Worm (Caenorhabditis elegans): Measurements from ENCODE around the gene asna-1.

DNA sequence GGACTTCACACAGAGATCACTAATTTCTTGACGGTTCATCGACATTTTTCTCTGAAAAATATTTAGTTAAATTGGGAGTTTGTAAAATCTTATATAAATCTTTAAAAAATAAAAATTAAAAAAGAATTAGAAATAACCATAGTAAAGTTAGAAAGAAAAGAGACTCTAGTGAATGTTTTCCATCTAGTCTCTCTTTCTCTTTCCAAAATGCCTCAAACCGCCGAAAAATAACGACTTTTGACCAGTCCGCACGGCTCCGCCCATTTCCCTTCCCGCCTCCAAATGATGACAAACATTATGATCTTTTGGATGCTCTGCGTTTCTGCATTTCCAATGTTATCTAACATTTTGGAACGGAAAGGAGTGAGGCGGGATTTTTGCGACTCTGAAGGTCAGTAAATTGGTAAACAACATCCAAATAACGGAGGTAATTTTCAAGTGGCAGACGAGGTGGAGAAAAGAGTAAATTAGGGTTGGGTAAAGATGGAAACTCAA is 28.4 kb downstream of the asna-1 start, which contains the start of gene glb-1:
- TF ChIP-seq Y67H2A.10 (GFP tag; conservative IDR thresholded peaks at IDR 0.05) (no peak), ceh-58 (GFP tag; IDR thresholded peaks at IDR 0.05) (no peak), aptf-3 (GFP tag; IDR thresholded peaks at IDR 0.05) (no peak), attf-5 (GFP tag; optimal IDR thresholded peaks at IDR 0.05) (no peak), F39B2.1 (GFP tag; IDR thresholded peaks at IDR 0.05) (no peak), nhr-90 (tag; optimal IDR thresholded peaks at IDR 0.05) (no peak), rec-8 (tag; optimal IDR thresholded peaks at IDR 0.05) (no peak), ceh-91 (GFP tag; IDR thresholded peaks at IDR 0.05) (no peak), snpc-4 (GFP tag; optimal IDR thresholded peaks at IDR 0.05) (no peak), snpc-4 (tag; optimal IDR thresholded peaks at IDR 0.05) (no peak), K11D2.4 (GFP tag; IDR thresholded peaks at IDR 0.05) (no peak), hrde-1 (tag; optimal IDR thresholded peaks at IDR 0.05; ENCODE audit: borderline replicate concordance) (no peak), C17E4.6 (GFP tag; IDR thresholded peaks at IDR 0.05) (no peak), ccch-3 (GFP tag; optimal IDR thresholded peaks at IDR 0.05) (no peak), ets-4 (GFP tag; optimal IDR thresholded peaks at IDR 0.05) (no peak)
